Fruit fly (Drosophila melanogaster) whole organism, prepupa: Measurements from ENCODE around the gene hiw.

Source experiments
- Blimp-1 ChIP-seq: fragments of 200-800 bp; sonication (Bioruptor generic); optimal IDR thresholded peaks from 3 replicates; lab custom pipeline; 2017; ENCODE audit warnings: missing biosample characterization, missing genetic modification characterization, mild to moderate bottlenecking, moderate library complexity, missing genetic modification reagents
- CG10631 ChIP-seq: fragments of 200-800 bp; sonication (Bioruptor generic); optimal IDR thresholded peaks from 2 replicates; lab custom pipeline; 2016; ENCODE audit warnings: missing biosample characterization, missing genetic modification characterization
- CG10669 ChIP-seq: fragments of 200-800 bp; sonication (Bioruptor generic); optimal IDR thresholded peaks from 3 replicates; lab custom pipeline; 2018; ENCODE audit warnings: missing biosample characterization, mild to moderate bottlenecking, missing genetic modification characterization, moderate library complexity
- CG11294 ChIP-seq: fragments of 200-800 bp; sonication (Bioruptor generic); IDR thresholded peaks from 2 replicates; pipeline ENCODE4 v1.3.6; 2022; ENCODE audit warnings: missing biosample characterization, missing genetic modification characterization
- CG11762 ChIP-seq: fragments of 200-800 bp; sonication (Bioruptor generic); optimal IDR thresholded peaks from 3 replicates; lab custom pipeline; 2016; ENCODE audit warnings: missing biosample characterization, missing genetic modification characterization; ENCODE audit not compliant: insufficient read depth
- CG11902 ChIP-seq: fragments of 200-800 bp; sonication (Bioruptor generic); optimal IDR thresholded peaks from 3 replicates; lab custom pipeline; 2016; ENCODE audit warnings: missing biosample characterization, missing genetic modification characterization
- CG15336 ChIP-seq: fragments of 200-800 bp; sonication (Bioruptor generic); IDR thresholded peaks from 2 replicates; pipeline ENCODE4 v1.3.6; 2022; ENCODE audit warnings: missing biosample characterization, missing genetic modification characterization
- CG1621 ChIP-seq: fragments of 200-800 bp; sonication (Bioruptor generic); optimal IDR thresholded peaks from 3 replicates; lab custom pipeline; 2018; ENCODE audit warnings: missing biosample characterization, mild to moderate bottlenecking, missing genetic modification characterization
- CG16779 ChIP-seq: fragments of 200-800 bp; sonication (Bioruptor generic); optimal IDR thresholded peaks from 3 replicates; lab custom pipeline; 2017; ENCODE audit warnings: missing biosample characterization, mild to moderate bottlenecking, missing genetic modification characterization
- CG3032 ChIP-seq: fragments of 200-800 bp; optimal IDR thresholded peaks from 2 replicates; lab custom pipeline; 2019; ENCODE audit warnings: missing biosample characterization, mild to moderate bottlenecking, missing genetic modification characterization, moderate library complexity
- CG31627 ChIP-seq: fragments of 200-800 bp; sonication (Bioruptor generic); optimal IDR thresholded peaks from 3 replicates; lab custom pipeline; 2016; ENCODE audit warnings: missing biosample characterization, missing genetic modification characterization
- CG32006 ChIP-seq: fragments of 200-800 bp; sonication (Bioruptor generic); optimal IDR thresholded peaks from 3 replicates; lab custom pipeline; 2017; ENCODE audit warnings: missing biosample characterization, mild to moderate bottlenecking, missing genetic modification characterization
- CG34406 ChIP-seq: fragments of 200-800 bp; sonication (Bioruptor generic); optimal IDR thresholded peaks from 3 replicates; lab custom pipeline; 2016; ENCODE audit warnings: missing biosample characterization, missing genetic modification characterization
- CG3919 ChIP-seq: fragments of 200-800 bp; sonication (Bioruptor generic); optimal IDR thresholded peaks from 3 replicates; lab custom pipeline; 2016; ENCODE audit warnings: missing biosample characterization, missing genetic modification characterization
- CG4318 ChIP-seq: fragments of 200-800 bp; sonication (Bioruptor generic); optimal IDR thresholded peaks from 3 replicates; lab custom pipeline; 2017; ENCODE audit warnings: missing biosample characterization, mild to moderate bottlenecking, missing genetic modification characterization
- CG6163 ChIP-seq: fragments of 200-800 bp; sonication (Bioruptor generic); IDR thresholded peaks from 3 replicates; pipeline ENCODE4 v1.3.6; 2022; ENCODE audit warnings: missing biosample characterization, missing genetic modification characterization
- CG6792 ChIP-seq: fragments of 200-800 bp; sonication (Bioruptor generic); optimal IDR thresholded peaks from 3 replicates; lab custom pipeline; 2016; ENCODE audit warnings: missing biosample characterization, missing genetic modification characterization
- CG6808 ChIP-seq: fragments of 200-800 bp; sonication (Bioruptor generic); optimal IDR thresholded peaks from 3 replicates; lab custom pipeline; 2017; ENCODE audit warnings: missing biosample characterization, missing genetic modification characterization, mild to moderate bottlenecking, moderate library complexity, missing genetic modification reagents
- CG7368 ChIP-seq: fragments of 200-800 bp; sonication (Bioruptor generic); optimal IDR thresholded peaks from 3 replicates; lab custom pipeline; 2016; ENCODE audit warnings: missing biosample characterization, missing genetic modification characterization
- CG8119 ChIP-seq: fragments of 200-800 bp; sonication (Bioruptor generic); IDR thresholded peaks from 3 replicates; pipeline ENCODE4 v1.3.6; 2022; ENCODE audit warnings: missing biosample characterization, missing genetic modification characterization
- CG8632 ChIP-seq: fragments of 200-800 bp; sonication (Bioruptor generic); optimal IDR thresholded peaks from 3 replicates; lab custom pipeline; 2016; ENCODE audit warnings: missing biosample characterization, missing genetic modification characterization
- Eip78C ChIP-seq: fragments of 200-800 bp; sonication (Bioruptor generic); peaks from one replicate; lab custom pipeline; 2016; ENCODE audit warnings: missing biosample characterization, missing genetic modification characterization
- Eip93F ChIP-seq: fragments of 200-800 bp; sonication (Bioruptor generic); optimal IDR thresholded peaks from 2 replicates; lab custom pipeline; 2016; ENCODE audit warnings: missing biosample characterization, mild to moderate bottlenecking, missing genetic modification characterization
- Ets21C ChIP-seq: fragments of 200-800 bp; sonication (Bioruptor generic); optimal IDR thresholded peaks from 3 replicates; lab custom pipeline; 2016; ENCODE audit warnings: missing biosample characterization, missing genetic modification characterization
- Ets96B ChIP-seq: fragments of 200-800 bp; optimal IDR thresholded peaks from 2 replicates; lab custom pipeline; 2019; ENCODE audit warnings: missing biosample characterization, mild to moderate bottlenecking, missing genetic modification characterization, moderate library complexity
- Hr39 ChIP-seq: fragments of 200-800 bp; sonication (Bioruptor generic); optimal IDR thresholded peaks from 2 replicates; lab custom pipeline; 2016; ENCODE audit warnings: missing biosample characterization, missing genetic modification characterization
- Lpt ChIP-seq: fragments of 200-800 bp; sonication (Bioruptor generic); optimal IDR thresholded peaks from 3 replicates; lab custom pipeline; 2016; ENCODE audit warnings: missing biosample characterization, missing genetic modification characterization
- Met ChIP-seq: fragments of 200-800 bp; sonication (Bioruptor generic); optimal IDR thresholded peaks from 3 replicates; lab custom pipeline; 2016; ENCODE audit warnings: missing biosample characterization, missing genetic modification characterization
- OdsH ChIP-seq: fragments of 200-800 bp; sonication (Bioruptor generic); optimal IDR thresholded peaks from 3 replicates; lab custom pipeline; 2016; ENCODE audit warnings: missing biosample characterization, missing genetic modification characterization
- Smox ChIP-seq: fragments of 200-800 bp; sonication (Bioruptor generic); optimal IDR thresholded peaks from 3 replicates; lab custom pipeline; 2016; ENCODE audit warnings: missing biosample characterization, missing genetic modification characterization
- Sox14 ChIP-seq: fragments of 200-800 bp; sonication (Bioruptor generic); optimal IDR thresholded peaks from 3 replicates; lab custom pipeline; 2016; ENCODE audit warnings: missing biosample characterization, missing genetic modification characterization
- Sox15 ChIP-seq: fragments of 200-800 bp; sonication (Bioruptor generic); optimal IDR thresholded peaks from 3 replicates; lab custom pipeline; 2016; ENCODE audit warnings: missing biosample characterization, missing genetic modification characterization
- achi ChIP-seq: fragments of 200-800 bp; sonication (Bioruptor generic); optimal IDR thresholded peaks from 3 replicates; lab custom pipeline; 2016; ENCODE audit warnings: missing biosample characterization, missing genetic modification characterization
- acj6 ChIP-seq: fragments of 200-800 bp; sonication (Bioruptor generic); optimal IDR thresholded peaks from 3 replicates; lab custom pipeline; 2016; ENCODE audit warnings: missing biosample characterization, missing genetic modification characterization
- dac ChIP-seq: fragments of 200-800 bp; sonication (Bioruptor generic); optimal IDR thresholded peaks from 2 replicates; lab custom pipeline; 2017; ENCODE audit warnings: missing biosample characterization, mild to moderate bottlenecking, missing genetic modification characterization
- eg ChIP-seq: fragments of 200-800 bp; sonication (Bioruptor generic); IDR thresholded peaks from 3 replicates; pipeline ENCODE4 v1.3.6; 2022; ENCODE audit warnings: missing biosample characterization, missing genetic modification characterization
- esn ChIP-seq: fragments of 200-800 bp; sonication (Bioruptor generic); optimal IDR thresholded peaks from 2 replicates; lab custom pipeline; 2016; ENCODE audit warnings: missing biosample characterization, mild to moderate bottlenecking, missing genetic modification characterization, moderate library complexity
- fd59A ChIP-seq: fragments of 200-800 bp; sonication (Bioruptor generic); optimal IDR thresholded peaks from 2 replicates; lab custom pipeline; 2017; ENCODE audit warnings: missing biosample characterization, mild to moderate bottlenecking, missing genetic modification characterization, missing genetic modification reagents
- fd85E ChIP-seq: fragments of 200-800 bp; sonication (Bioruptor generic); optimal IDR thresholded peaks from 3 replicates; lab custom pipeline; 2016; ENCODE audit warnings: missing biosample characterization, missing genetic modification characterization
- fkh ChIP-seq: fragments of 200-800 bp; sonication (Bioruptor generic); optimal IDR thresholded peaks from 3 replicates; lab custom pipeline; 2017; ENCODE audit warnings: missing biosample characterization, mild to moderate bottlenecking, missing genetic modification characterization, moderate library complexity
- lz ChIP-seq: fragments of 200-800 bp; sonication (Bioruptor generic); optimal IDR thresholded peaks from 3 replicates; lab custom pipeline; 2016; ENCODE audit warnings: missing biosample characterization, missing genetic modification characterization
- net ChIP-seq: fragments of 200-800 bp; sonication (Bioruptor generic); optimal IDR thresholded peaks from 3 replicates; lab custom pipeline; 2016; ENCODE audit warnings: missing biosample characterization, missing genetic modification characterization
- spab ChIP-seq: fragments of 200-800 bp; sonication (Bioruptor generic); optimal IDR thresholded peaks from 2 replicates; lab custom pipeline; 2017; ENCODE audit warnings: missing biosample characterization, mild to moderate bottlenecking, missing genetic modification characterization, missing genetic modification reagents
- svp ChIP-seq: fragments of 200-800 bp; sonication (Bioruptor generic); peaks from one replicate; lab custom pipeline; 2016; ENCODE audit warnings: missing biosample characterization, missing genetic modification characterization
- topi ChIP-seq: fragments of 200-800 bp; sonication (Bioruptor generic); optimal IDR thresholded peaks from 3 replicates; lab custom pipeline; 2016; ENCODE audit warnings: missing biosample characterization, missing genetic modification characterization
- vri ChIP-seq: fragments of 200-800 bp; sonication (Bioruptor generic); optimal IDR thresholded peaks from 3 replicates; lab custom pipeline; 2016; ENCODE audit warnings: missing biosample characterization, mild to moderate bottlenecking, missing genetic modification characterization

The hiw gene

dm6 chrX:15023826-15024545 is 39.2 kb downstream of the hiw start, which contains the start of gene be (continued):
- peak; percentile 56 for TF ChIP-seq CG6792 (GFP tag; lab: Kevin White, UChicago)
- no peak for TF ChIP-seq Hr39 (GFP tag; lab: Kevin White, UChicago)
- peak; percentile 66 for TF ChIP-seq CG34406 (GFP tag; lab: Kevin White, UChicago)
- TF ChIP-seq fd59A (GFP tag; lab: Kevin White, UChicago) = no peak
- TF ChIP-seq Met (GFP tag; lab: Kevin White, UChicago) = peak; percentile 18
- peak; percentile 80 for TF ChIP-seq CG3032
- peak; percentile 14 for TF ChIP-seq acj6
- TF ChIP-seq CG16779 (tag; lab: Kevin White, UChicago) = no peak
- peak; percentile 16 for TF ChIP-seq Smox (GFP tag; lab: Kevin White, UChicago)

dm6 chrX:15023395-15023794 is 39.8 kb downstream of the hiw start:
- TF ChIP-seq Eip78C = peak; percentile 55
- TF ChIP-seq svp = peak; percentile 54
- TF ChIP-seq achi (GFP tag; lab: Kevin White, UChicago) = no peak
- no peak for TF ChIP-seq Ets21C (GFP tag; lab: Kevin White, UChicago)

- peak; percentile 83 for TF ChIP-seq CG6163 (GFP tag; lab: Robert Waterston, UW)
- TF ChIP-seq CG31627 = peak; percentile 79
- TF ChIP-seq Ets96B = peak; percentile 48
- peak; percentile 69 for TF ChIP-seq CG32006 (GFP tag; lab: Kevin White, UChicago)
- no peak for TF ChIP-seq CG11294 (GFP tag; lab: Robert Waterston, UW)
- peak; percentile 65 for TF ChIP-seq acj6
- peak; percentile 63 for TF ChIP-seq net (GFP tag; lab: Kevin White, UChicago)
- TF ChIP-seq esn (GFP tag; lab: Kevin White, UChicago) = peak; percentile 78
- TF ChIP-seq lz (GFP tag; lab: Kevin White, UChicago) = peak; percentile 74
- TF ChIP-seq CG4318 (GFP tag; lab: Kevin White, UChicago) = peak; percentile 26
- TF ChIP-seq Sox14 (GFP tag; lab: Kevin White, UChicago) = peak; percentile 66
- TF ChIP-seq CG15336 = peak; percentile 61
- peak; percentile 60 for TF ChIP-seq CG10631 (GFP tag; lab: Kevin White, UChicago)
- peak; percentile 69 for TF ChIP-seq CG6792 (GFP tag; lab: Kevin White, UChicago)
- TF ChIP-seq CG11762 = peak; percentile 41
- TF ChIP-seq Lpt (GFP tag; lab: Kevin White, UChicago) = peak; percentile 57
- TF ChIP-seq eg = peak; percentile 59; the same call in 2 of the 3 replicates
- peak; percentile 29 for TF ChIP-seq dac
- no peak for TF ChIP-seq fd85E (GFP tag; lab: Kevin White, UChicago)
- peak; percentile 55 for TF ChIP-seq Ets21C (GFP tag; lab: Kevin White, UChicago)
- TF ChIP-seq Eip78C = peak; percentile 90
- peak; percentile 70 for TF ChIP-seq CG10669
- TF ChIP-seq CG6808 = peak; percentile 40
- TF ChIP-seq CG7368 (GFP tag; lab: Kevin White, UChicago) = peak; percentile 65
- TF ChIP-seq OdsH = peak; percentile 71
- TF ChIP-seq Sox15 (GFP tag; lab: Kevin White, UChicago) = peak; percentile 22
- peak; percentile 31 for TF ChIP-seq spab
- TF ChIP-seq CG1621 (tag; lab: Kevin White, UChicago) = peak; percentile 39
- peak; percentile 77 for TF ChIP-seq topi (GFP tag; lab: Kevin White, UChicago)
- peak; percentile 56 for TF ChIP-seq CG8632 (GFP tag; lab: Kevin White, UChicago)
- TF ChIP-seq Eip93F (GFP tag; lab: Kevin White, UChicago) = peak; percentile 53
- peak; percentile 46 for TF ChIP-seq Blimp-1 (GFP tag; lab: Kevin White, UChicago)
- TF ChIP-seq CG3919 = peak; percentile 76
- TF ChIP-seq CG11902 (GFP tag; lab: Kevin White, UChicago) = peak; percentile 44
- TF ChIP-seq fkh = peak; percentile 39
- peak; percentile 81 for TF ChIP-seq Hr39 (GFP tag; lab: Kevin White, UChicago)
- peak; percentile 74 for TF ChIP-seq CG8119 (GFP tag; lab: Robert Waterston, UW)
- TF ChIP-seq CG3032 = peak; percentile 48
- TF ChIP-seq vri (GFP tag; lab: Kevin White, UChicago) = peak; percentile 40
These were observed 41.0 kb downstream of the hiw start for dm6 chrX:15022219-15022618.
